Worm (Caenorhabditis elegans): Measurements from ENCODE around the gene srh-23.
A peak's percentile ranks its signal among the peaks of the same experiment; 100 is the strongest.

DNA sequence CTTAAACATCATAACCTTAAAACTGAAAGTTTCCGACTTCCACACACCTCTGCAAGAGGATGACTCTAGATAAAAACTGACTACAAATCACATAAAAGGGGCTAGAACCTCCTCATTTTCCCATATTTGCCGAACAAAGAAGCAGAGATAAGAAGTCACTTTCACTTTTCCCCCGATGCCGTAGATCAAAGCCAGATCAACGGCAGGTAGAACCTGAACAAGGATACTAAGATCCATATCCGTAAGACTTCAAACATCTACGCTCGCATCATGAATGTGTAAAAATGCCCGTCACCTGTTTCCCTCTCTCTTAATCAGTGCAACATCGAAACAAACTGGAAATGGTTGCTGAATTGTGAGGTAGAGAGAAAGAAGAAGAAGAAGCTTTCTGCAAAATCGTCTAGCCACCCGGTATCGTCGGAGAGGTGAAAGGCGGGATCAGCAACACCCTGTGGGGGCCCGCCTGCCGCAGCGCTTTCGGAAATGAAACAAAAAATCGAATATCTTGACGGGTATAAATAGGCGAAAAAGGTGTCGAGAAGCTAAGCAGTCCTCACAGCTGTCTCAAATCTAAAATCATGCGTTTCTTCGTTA is 2.1 kb upstream of the srh-23 start, which contains the start of gene C02E7.6:
- no peak for TF ChIP-seq R02D3.7 (tag; optimal IDR thresholded peaks at IDR 0.05)
- peak in 1 of 3 experiments; percentile 22 for TF ChIP-seq elt-3 (tag; optimal IDR thresholded peaks at IDR 0.05)
- TF ChIP-seq snpc-4 (tag; optimal IDR thresholded peaks at IDR 0.05), result no peak
- no peak for TF ChIP-seq fkh-2 (tag; optimal IDR thresholded peaks at IDR 0.05)
- TF ChIP-seq fos-1 (tag; optimal IDR thresholded peaks at IDR 0.05), result no peak
- no peak for TF ChIP-seq egl-27 (tag; optimal IDR thresholded peaks at IDR 0.05)
- TF ChIP-seq elt-2 (tag; optimal IDR thresholded peaks at IDR 0.05), result no peak
- TF ChIP-seq pha-4 (tag; optimal IDR thresholded peaks at IDR 0.05), result no peak
- TF ChIP-seq tbx-2 (tag; optimal IDR thresholded peaks at IDR 0.05), result no peak
- TF ChIP-seq unc-62 (GFP tag; optimal IDR thresholded peaks at IDR 0.05), result no peak
- TF ChIP-seq lin-15B (tag; optimal IDR thresholded peaks at IDR 0.05), result no peak
- TF ChIP-seq nhr-77 (tag; optimal IDR thresholded peaks at IDR 0.05), result no peak
- TF ChIP-seq daf-12 (tag; optimal IDR thresholded peaks at IDR 0.05), result no peak
